Fruit fly (Drosophila melanogaster) whole organism, larva: ENCODE measurements around the gene Lcch3.

Experiments used
- noc ChIP-seq: fragments of 200-800 bp; sonication (Bioruptor generic); optimal IDR thresholded peaks from 3 replicates; lab custom pipeline; 2019; ENCODE audit warnings: missing biosample characterization, mild to moderate bottlenecking, missing genetic modification characterization, moderate library complexity

Gene Lcch3

DNA sequence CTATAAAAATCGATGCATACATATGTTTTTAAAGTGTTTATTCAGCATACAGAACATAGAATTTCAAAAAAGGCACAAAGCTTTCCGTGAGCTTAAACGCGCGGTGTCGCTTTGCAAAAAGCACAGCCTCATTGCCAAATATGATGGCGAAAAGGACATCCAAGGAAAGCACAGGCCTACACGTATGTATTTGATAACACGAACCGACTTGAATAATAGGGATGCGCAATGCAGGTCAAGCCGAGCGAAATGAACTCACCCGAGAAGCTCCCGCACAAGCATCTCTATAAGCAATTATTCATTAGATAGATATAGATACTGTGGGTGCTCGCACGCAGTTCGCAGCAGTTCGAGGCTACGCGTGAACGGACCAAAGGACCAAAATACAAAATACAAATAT is at the start of gene Lcch3:
Gene Lcch3, plus strand, starts transcription at position 301 of the 400 bp plus-strand sequence.
- no peak for TF ChIP-seq noc

dm6 chrX:15875569-15875968 is 49.3 kb upstream of the Lcch3 start:
- no peak for TF ChIP-seq noc

- TF ChIP-seq noc: no peak
These were observed 38.3 kb upstream of the Lcch3 start for dm6 chrX:15886411-15887246.

dm6 chrX:15887247-15887616 is 37.7 kb upstream of the Lcch3 start, which contains the start of gene tay:
TSS of gene tay (minus strand) at chrX:15887311.
- no peak for TF ChIP-seq noc

- TF ChIP-seq noc: no peak
These were observed 36.1 kb upstream of the Lcch3 start for dm6 chrX:15888763-15889162.

DNA sequence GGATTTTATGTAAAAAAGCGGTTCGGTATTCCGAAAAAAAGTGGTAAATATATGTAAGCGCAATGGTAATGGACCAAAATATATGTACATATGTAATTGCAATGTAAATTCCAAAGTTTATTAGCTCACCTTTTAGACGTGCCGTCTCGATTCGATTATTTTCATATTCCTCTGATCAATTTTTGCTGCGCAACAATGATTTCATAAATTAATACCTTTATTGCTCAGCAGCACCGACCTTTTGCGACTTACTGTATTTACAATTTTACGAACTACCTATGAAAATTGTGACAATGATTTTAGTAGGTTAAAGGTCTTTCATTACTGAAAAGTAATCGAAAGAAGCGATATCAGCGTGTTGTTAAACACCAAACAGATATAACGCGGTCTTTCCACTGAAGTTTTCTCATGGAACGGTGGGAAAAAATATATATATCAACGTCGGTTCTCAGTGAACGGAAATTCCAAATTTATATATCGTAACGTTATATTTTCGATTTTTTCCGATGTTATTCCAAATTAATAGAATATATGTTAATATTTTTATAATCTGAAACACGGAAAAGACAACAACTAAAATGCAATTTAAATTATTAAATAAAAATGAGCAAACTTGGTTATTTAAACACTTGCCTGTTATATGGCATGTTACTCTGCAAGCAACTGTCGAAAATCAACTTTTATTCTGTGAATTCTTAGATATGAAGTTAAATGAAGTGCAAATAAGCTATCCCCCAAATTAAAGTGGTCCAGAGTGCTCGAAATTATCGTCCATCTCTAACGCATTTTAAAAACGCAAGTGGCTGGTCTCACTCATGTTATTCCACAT is 34.9 kb upstream of the Lcch3 start, which contains the start of the genes MSBP and CG15916:
Gene MSBP, minus strand, starts transcription at position 330 of the 829 bp plus-strand sequence.
Gene CG15916, plus strand, starts transcription at position 810 of the 829 bp plus-strand sequence.
- TF ChIP-seq noc: no peak

DNA sequence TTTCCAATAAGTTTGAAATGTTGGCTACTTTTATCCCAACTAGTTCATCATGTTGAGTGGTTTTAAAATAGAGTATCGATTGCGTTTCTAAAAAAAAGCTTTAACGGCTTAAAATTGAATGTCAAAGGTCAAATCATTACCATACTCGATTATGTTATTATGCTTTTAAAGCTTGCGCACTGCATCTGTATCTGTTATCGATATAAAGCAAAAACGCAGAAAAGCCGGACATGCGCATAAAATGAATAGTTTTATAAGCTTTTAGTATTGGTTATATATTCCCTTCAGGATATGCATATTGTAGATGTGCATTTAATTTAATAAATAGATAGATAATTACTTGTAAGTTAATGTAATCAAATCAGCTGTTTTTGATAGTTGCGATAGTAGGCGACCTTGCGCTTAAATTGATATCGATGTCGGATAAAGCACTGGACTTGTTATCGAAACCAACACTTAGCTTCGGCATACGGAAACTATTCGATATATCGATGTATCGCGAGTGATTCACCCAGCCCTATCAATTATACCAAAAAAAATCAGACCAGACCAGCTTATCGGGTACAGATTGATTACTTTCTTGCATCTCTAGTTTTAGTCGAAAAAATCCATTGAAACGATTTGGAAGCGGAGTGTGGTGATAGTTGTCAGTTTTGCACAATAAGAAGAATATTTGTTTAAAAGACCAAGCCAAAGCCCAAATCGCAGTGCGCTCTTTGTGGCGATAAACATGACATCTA is 33.1 kb upstream of the Lcch3 start, which contains the start of gene shi:
Gene shi, plus strand, starts transcription at position 511 of the 740 bp plus-strand sequence.
- no peak for TF ChIP-seq noc

DNA sequence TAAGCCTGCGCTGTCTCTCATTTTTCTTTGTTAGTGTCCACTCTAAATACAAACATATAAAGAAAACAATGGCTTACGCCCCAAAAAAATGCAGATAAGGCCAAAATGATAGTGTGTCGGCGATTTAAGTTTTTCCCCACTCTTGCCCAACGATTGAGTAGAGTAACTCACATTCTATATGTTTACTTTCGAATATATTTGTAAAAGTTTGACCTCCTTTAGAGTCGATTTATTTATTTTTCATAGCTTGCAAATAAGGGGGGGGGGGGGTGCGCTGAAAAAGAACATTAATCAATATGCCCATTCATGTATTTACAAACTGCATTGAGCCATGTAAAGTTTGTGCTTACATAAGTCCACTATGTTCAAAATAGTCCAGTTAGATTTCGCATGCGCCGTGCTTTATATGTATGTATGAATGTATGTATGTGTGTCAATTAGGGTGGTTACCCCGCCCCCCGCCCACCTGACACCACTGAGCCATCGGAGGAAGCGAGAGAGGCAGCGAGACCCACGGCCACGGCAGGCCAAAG is 31.1 kb upstream of the Lcch3 start:
- no peak for TF ChIP-seq noc

- no peak for TF ChIP-seq noc
These were observed 15.2 kb upstream of the Lcch3 start, which contains the start of gene CycD for dm6 chrX:15909564-15910284. TSS of gene CycD (minus strand) at chrX:15909676.

DNA sequence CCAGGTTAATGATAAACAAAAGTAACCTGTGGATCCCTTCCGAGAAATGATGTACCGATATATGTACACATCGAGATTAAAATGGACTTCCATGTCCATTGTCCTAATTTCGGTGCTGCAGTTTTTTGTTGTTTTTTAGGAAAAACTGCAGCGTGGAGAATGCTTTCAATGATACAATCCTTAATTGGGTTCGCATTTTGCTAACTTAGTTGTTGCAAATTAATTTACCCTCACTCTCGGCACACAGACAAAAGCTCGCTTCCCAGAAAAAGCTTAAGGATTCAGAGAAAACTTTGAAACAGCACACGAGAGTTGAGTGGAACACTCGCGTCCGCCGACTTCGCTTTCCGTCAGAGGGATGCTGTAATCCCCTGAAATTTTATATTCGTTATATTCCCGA is 14.3 kb upstream of the Lcch3 start, which contains the start of gene Lrp4:
Gene Lrp4, plus strand, starts transcription at position 301 of the 400 bp plus-strand sequence.
- TF ChIP-seq noc: no peak

DNA sequence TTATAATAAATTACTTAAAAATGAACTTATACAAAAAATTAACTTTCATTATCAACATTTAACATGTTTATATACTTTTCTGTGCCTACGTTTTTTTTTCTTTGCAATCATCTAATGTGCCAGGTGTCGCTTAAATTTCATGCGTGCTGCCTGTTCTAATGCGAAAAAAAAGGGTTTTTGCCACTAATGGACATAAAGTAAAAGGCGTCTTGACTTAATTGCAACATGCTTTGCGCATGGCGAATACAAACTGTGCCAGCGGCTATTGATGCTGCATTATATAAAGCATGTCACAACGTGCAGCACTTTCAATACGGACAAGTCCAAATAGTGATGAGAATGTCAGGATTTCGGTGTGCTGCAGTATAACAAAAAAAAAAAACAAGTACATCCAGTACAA is 3.2 kb upstream of the Lcch3 start, which contains the start of gene CG8916:
Gene CG8916, plus strand, starts transcription at position 301 of the 400 bp plus-strand sequence.
- TF ChIP-seq noc: no peak

- TF ChIP-seq noc: no peak
These were observed 8.8 kb downstream of the Lcch3 start, which contains the start of gene Ranbp16 for dm6 chrX:15933504-15934225. TSS of gene Ranbp16 (minus strand) at chrX:15933867.

DNA sequence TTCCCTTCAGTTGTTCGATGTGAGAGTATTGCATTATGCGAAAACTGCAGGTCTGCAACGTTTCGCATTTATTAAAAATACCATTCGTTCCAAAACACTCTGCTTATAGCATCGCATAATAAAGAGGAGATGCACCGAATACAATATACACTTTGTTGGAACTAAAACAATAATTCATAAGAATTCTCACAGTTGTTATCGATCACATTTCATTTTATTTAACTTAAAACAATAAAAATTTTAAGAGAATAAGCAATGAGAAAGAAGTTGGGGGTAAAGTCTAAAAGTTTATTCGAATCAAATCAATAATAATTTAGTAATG is 9.3 kb downstream of the Lcch3 start:
- TF ChIP-seq noc: no peak

- TF ChIP-seq noc: no peak
These were observed 15.4 kb downstream of the Lcch3 start, which contains the start of gene Stim for dm6 chrX:15940105-15940955. TSS of gene Stim (minus strand) at chrX:15940451.
